Worm (Caenorhabditis elegans) whole organism, early embryonic: Measurements from ENCODE around the gene F56D6.18.

Experiments
- B0310.2 ChIP-seq: sonication (generic microtip); optimal IDR thresholded peaks from 2 replicates; lab custom pipeline; 2016; ENCODE audit warnings: mild to moderate bottlenecking, missing genetic modification characterization, missing compliant biosample characterization
- ama-1 ChIP-seq: fragments of 150-350 bp; optimal IDR thresholded peaks from 2 replicates; lab custom pipeline; 2014
- ceh-13 ChIP-seq: fragments of 200-800 bp; sonication (Bioruptor generic); optimal IDR thresholded peaks from 2 replicates; lab custom pipeline; 2018; ENCODE audit warnings: mild to moderate bottlenecking, missing genetic modification characterization, missing compliant biosample characterization
- ets-7 ChIP-seq: sonication (generic microtip); optimal IDR thresholded peaks from 2 replicates; lab custom pipeline; 2016; ENCODE audit warnings: missing genotype, missing genetic modification characterization, missing compliant biosample characterization
- flt-1 ChIP-seq: fragments of 200-800 bp; sonication (Bioruptor generic); IDR thresholded peaks from 2 replicates; pipeline ENCODE4 v1.3.6; 2022; ENCODE audit warnings: missing genetic modification characterization, missing compliant biosample characterization
- hmbx-1 ChIP-seq: sonication (generic microtip); optimal IDR thresholded peaks from 2 replicates; lab custom pipeline; 2016; ENCODE audit warnings: mild to moderate bottlenecking, missing genetic modification characterization, missing compliant biosample characterization
- sea-1 ChIP-seq: fragments of 200-800 bp; sonication (Bioruptor generic); conservative IDR thresholded peaks from 2 replicates; pipeline ENCODE4 v1.3.6; 2022; ENCODE audit warnings: missing genetic modification characterization, missing compliant biosample characterization
- tbx-11 ChIP-seq: fragments of 200-800 bp; sonication (Bioruptor generic); IDR thresholded peaks from 2 replicates; pipeline ENCODE4 v1.3.6; 2022; ENCODE audit warnings: missing genetic modification characterization, missing compliant biosample characterization
- tra-4 ChIP-seq: sonication (generic microtip); optimal IDR thresholded peaks from 2 replicates; lab custom pipeline; 2017; ENCODE audit warnings: missing genetic modification characterization, missing compliant biosample characterization

- TF ChIP-seq flt-1 (GFP tag; lab: Robert Waterston, UW) (no peak), ama-1 (no peak), ets-7 (tag; lab: Kevin White, UChicago) (no peak), ceh-13 (no peak), tra-4 (tag; lab: Kevin White, UChicago) (no peak), hmbx-1 (tag; lab: Kevin White, UChicago) (no peak), tbx-11 (GFP tag; lab: Robert Waterston, UW) (no peak), B0310.2 (no peak), sea-1 (GFP tag; lab: Robert Waterston, UW) (no peak)
These were observed 38.6 kb downstream of the F56D6.18 start for ce11 chrIV:3873195-3873594.
